Worm (Caenorhabditis elegans) whole organism, late embryonic: ENCODE data around the gene irld-47.

Experiments used
- F13H6.1 ChIP-seq: sonication (generic microtip); optimal IDR thresholded peaks from 2 replicates; lab custom pipeline; 2016; ENCODE audit warnings: missing genetic modification characterization, missing compliant biosample characterization
- ama-1 ChIP-seq: fragments of 150-350 bp; optimal IDR thresholded peaks from 2 replicates; lab custom pipeline; 2014
- ceh-24 ChIP-seq: sonication (generic microtip); optimal IDR thresholded peaks from 2 replicates; lab custom pipeline; 2016; ENCODE audit warnings: mild to moderate bottlenecking, missing genetic modification characterization, missing compliant biosample characterization
- ceh-34 ChIP-seq: sonication (generic microtip); optimal IDR thresholded peaks from 2 replicates; lab custom pipeline; 2016; ENCODE audit warnings: mild to moderate bottlenecking, missing genetic modification characterization, missing compliant biosample characterization
- ceh-9 ChIP-seq: sonication (generic microtip); optimal IDR thresholded peaks from 2 replicates; lab custom pipeline; 2016; ENCODE audit warnings: mild to moderate bottlenecking, missing genetic modification characterization, inconsistent platforms, missing compliant biosample characterization
- dmd-4 ChIP-seq: sonication (generic microtip); optimal IDR thresholded peaks from 2 replicates; lab custom pipeline; 2016; ENCODE audit warnings: borderline replicate concordance, missing genetic modification characterization, missing compliant biosample characterization
- fkh-10 ChIP-seq: fragments of 150-350 bp; optimal IDR thresholded peaks from 2 replicates; lab custom pipeline; 2014; ENCODE audit warnings: missing biosample characterization, missing genetic modification reagents, missing genetic modification characterization
- hlh-30 ChIP-seq: sonication (generic microtip); optimal IDR thresholded peaks from 2 replicates; lab custom pipeline; 2017; ENCODE audit warnings: antibody characterized with exemption, missing genetic modification characterization, missing compliant biosample characterization; ENCODE audit not compliant: insufficient read depth
- lin-11 ChIP-seq: fragments of 200-800 bp; sonication (Bioruptor generic); optimal IDR thresholded peaks from 2 replicates; lab custom pipeline; 2018; ENCODE audit warnings: mild to moderate bottlenecking, missing genetic modification characterization, missing compliant biosample characterization
- pha-4 ChIP-seq: fragments of 150-350 bp; optimal IDR thresholded peaks from 2 replicates; lab custom pipeline; 2018; ENCODE audit warnings: missing biosample characterization, missing genetic modification reagents, missing genetic modification characterization
- rnt-1 ChIP-seq: sonication (generic microtip); optimal IDR thresholded peaks from 2 replicates; lab custom pipeline; 2016; ENCODE audit warnings: missing genetic modification characterization, missing compliant biosample characterization
- tbx-2 ChIP-seq: sonication (generic microtip); optimal IDR thresholded peaks from 2 replicates; lab custom pipeline; 2016; ENCODE audit warnings: missing genetic modification characterization, missing compliant biosample characterization

ce11 chrII:7827883-7828282, 5.5 kb upstream of the irld-47 start:
- TF ChIP-seq ceh-24 = no peak
- TF ChIP-seq tbx-2 (tag; lab: Kevin White, UChicago) = no peak
- TF ChIP-seq ceh-34 (tag; lab: Kevin White, UChicago) = no peak
- no peak for TF ChIP-seq hlh-30 (tag; lab: Kevin White, UChicago)
- no peak for TF ChIP-seq rnt-1 (tag; lab: Kevin White, UChicago)
- TF ChIP-seq pha-4 (tag; lab: Kevin White, UChicago) = no peak
- no peak for TF ChIP-seq lin-11 (tag; lab: Kevin White, UChicago)
- no peak for TF ChIP-seq fkh-10 (GFP tag; lab: Kevin White, UChicago)
- TF ChIP-seq ceh-9 = no peak
- TF ChIP-seq dmd-4 (tag; lab: Kevin White, UChicago) = no peak
- TF ChIP-seq F13H6.1 (tag; lab: Kevin White, UChicago) = no peak
- no peak for TF ChIP-seq ama-1 (lab: Kevin White, UChicago)
